Worm (Caenorhabditis elegans) whole organism, midembryonic: ENCODE measurements around the gene T05E12.9.

Experiments
- T22C8.4 ChIP-seq: fragments of 200-800 bp; sonication (Bioruptor generic); IDR thresholded peaks from 2 replicates; pipeline ENCODE4 v1.3.6; 2022; ENCODE audit warnings: missing genetic modification characterization, missing compliant biosample characterization
- cog-1 ChIP-seq: sonication (generic microtip); optimal IDR thresholded peaks from 2 replicates; lab custom pipeline; 2016; ENCODE audit warnings: missing genetic modification characterization, missing compliant biosample characterization
- flt-1 ChIP-seq: fragments of 200-800 bp; sonication (Bioruptor generic); IDR thresholded peaks from 2 replicates; pipeline ENCODE4 v1.3.6; 2022; ENCODE audit warnings: missing genetic modification characterization, missing compliant biosample characterization
- klf-2 ChIP-seq: fragments of 200-800 bp; sonication (Bioruptor generic); conservative IDR thresholded peaks from 2 replicates; pipeline ENCODE4 v1.3.6; 2022; ENCODE audit warnings: missing genetic modification reagents, missing genetic modification characterization, missing compliant biosample characterization
- med-1 ChIP-seq: sonication (generic microtip); optimal IDR thresholded peaks from 2 replicates; lab custom pipeline; 2017; ENCODE audit warnings: missing genetic modification characterization, mild to moderate bottlenecking, missing compliant biosample characterization, antibody characterized with exemption, missing genetic modification reagents; ENCODE audit not compliant: insufficient read depth
- ref-1 ChIP-seq: fragments of 200-800 bp; sonication (Bioruptor generic); conservative IDR thresholded peaks from 2 replicates; pipeline ENCODE4 v1.3.6; 2022; ENCODE audit warnings: missing genetic modification reagents, missing genetic modification characterization, missing compliant biosample characterization
- tab-1 ChIP-seq: fragments of 200-800 bp; sonication (Bioruptor generic); IDR thresholded peaks from 2 replicates; pipeline ENCODE4 v1.3.6; 2022; ENCODE audit warnings: missing genetic modification characterization, missing compliant biosample characterization
- ztf-23 ChIP-seq: fragments of 200-800 bp; sonication (Bioruptor generic); IDR thresholded peaks from 2 replicates; pipeline ENCODE4 v1.3.6; 2022; ENCODE audit warnings: missing genetic modification reagents, missing genetic modification characterization, missing compliant biosample characterization
- ztf-29 ChIP-seq: fragments of 200-800 bp; sonication (Bioruptor generic); IDR thresholded peaks from 2 replicates; pipeline ENCODE4 v1.3.6; 2022; ENCODE audit warnings: missing genetic modification reagents, missing genetic modification characterization, missing compliant biosample characterization

DNA sequence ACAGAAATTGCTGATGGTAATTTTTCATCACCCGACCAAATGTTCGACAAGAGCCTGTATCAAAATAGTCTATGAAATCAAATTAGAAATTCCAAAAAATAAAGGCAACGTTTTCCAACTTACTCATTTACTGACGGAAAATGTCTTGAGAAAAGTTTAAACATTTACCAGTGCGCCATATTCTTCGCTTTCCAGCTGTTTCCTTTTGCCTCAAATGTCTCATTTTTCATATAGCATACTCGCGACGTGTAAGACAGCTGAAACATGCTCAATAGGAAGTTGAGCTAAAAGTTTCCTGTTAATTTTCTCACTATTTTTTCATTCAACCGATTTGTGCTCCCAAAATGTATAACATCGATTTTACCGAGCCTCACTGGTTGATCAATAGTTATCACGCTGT is 22.6 kb downstream of the T05E12.9 start, which contains the start of gene sri-66:
- TF ChIP-seq ref-1 (no peak), ztf-23 (no peak), klf-2 (GFP tag; lab: Robert Waterston, UW) (no peak), med-1 (GFP tag; lab: Kevin White, UChicago) (no peak), flt-1 (GFP tag; lab: Robert Waterston, UW) (no peak), ztf-29 (no peak), T22C8.4 (GFP tag; lab: Robert Waterston, UW) (no peak), tab-1 (GFP tag; lab: Robert Waterston, UW) (no peak), cog-1 (no peak)
